Fruit fly (Drosophila melanogaster): ENCODE results near the gene CG6495.

CG6495 gene

dm6 chr2L:10767597-10768188 is 6.8 kb downstream of the CG6495 start, which contains the start of gene Ubc2 (continued):
- TF ChIP-seq CG15073 (GFP tag; optimal IDR thresholded peaks at IDR 0.05) = no peak
- 0 out of 2 replicates have a peak, but pooled peaks have one; percentile 7 for TF ChIP-seq seq (GFP tag; IDR thresholded peaks at IDR 0.05)
- peak; percentile 73 for TF ChIP-seq CG1832 (GFP tag; optimal IDR thresholded peaks at IDR 0.05)
- TF ChIP-seq CG7357 (GFP tag; IDR thresholded peaks at IDR 0.05) = no peak
- no peak for TF ChIP-seq croc (GFP tag; conservative IDR thresholded peaks at IDR 0.05)
- TF ChIP-seq sr (GFP tag; IDR thresholded peaks at IDR 0.05) = no peak
- TF ChIP-seq CG12744 (GFP tag; optimal IDR thresholded peaks at IDR 0.05) = peak; percentile 4
- peak; percentile 70 for TF ChIP-seq vnd (GFP tag; IDR thresholded peaks at IDR 0.05; ENCODE audit: partially characterized antibody)
- TF ChIP-seq CG17328 (GFP tag; IDR thresholded peaks at IDR 0.05) = no peak
- no peak for TF ChIP-seq CG10321 (GFP tag; IDR thresholded peaks at IDR 0.05)
- TF ChIP-seq CHES-1-like (GFP tag; optimal IDR thresholded peaks at IDR 0.05) = peak; percentile 33
- no peak for TF ChIP-seq insv (GFP tag; optimal IDR thresholded peaks at IDR 0.05)
- no peak for TF ChIP-seq CG7271 (tag; optimal IDR thresholded peaks at IDR 0.05)
- TF ChIP-seq CG10565 (GFP tag; optimal IDR thresholded peaks at IDR 0.05) = no peak
- TF ChIP-seq gfzf (GFP tag; optimal IDR thresholded peaks at IDR 0.05) = peak; percentile 46
- TF ChIP-seq CG9437 (GFP tag; optimal IDR thresholded peaks at IDR 0.05) = no peak
- 0 out of 3 replicates have a peak, but pooled peaks have one; percentile 32 for TF ChIP-seq so (GFP tag; IDR thresholded peaks at IDR 0.05)
- TF ChIP-seq Fer1 (GFP tag; optimal IDR thresholded peaks at IDR 0.05) = peak; percentile 12
- no peak for TF ChIP-seq CG17912 (GFP tag; optimal IDR thresholded peaks at IDR 0.05)
- TF ChIP-seq Neu2 (GFP tag; optimal IDR thresholded peaks at IDR 0.05; ENCODE audit: borderline replicate concordance) = no peak
- peak; percentile 44 for TF ChIP-seq Antp (GFP tag; optimal IDR thresholded peaks at IDR 0.05)
- TF ChIP-seq gcm (GFP tag; optimal IDR thresholded peaks at IDR 0.05) = no peak
- peak; percentile 7 for TF ChIP-seq bab2 (GFP tag; optimal IDR thresholded peaks at IDR 0.05)
- no peak for TF ChIP-seq Gsc (GFP tag; IDR thresholded peaks at IDR 0.05)
- TF ChIP-seq Dip2 (GFP tag; IDR thresholded peaks at IDR 0.05) = no peak
- peak; percentile 79 for TF ChIP-seq CG4617 (GFP tag; optimal IDR thresholded peaks at IDR 0.05; ENCODE audit: borderline replicate concordance)
- TF ChIP-seq Gug (GFP tag; IDR thresholded peaks at IDR 0.05) = no peak
- TF ChIP-seq CG12155 (GFP tag; optimal IDR thresholded peaks at IDR 0.05) = peak; percentile 15
- peak in 1 of 2 experiments; percentile 41 for TF ChIP-seq Pdp1 (GFP tag; optimal IDR thresholded peaks at IDR 0.05)
- no peak for TF ChIP-seq CG6175 (GFP tag; IDR thresholded peaks at IDR 0.05)
- TF ChIP-seq mam (GFP tag; optimal IDR thresholded peaks at IDR 0.05) = peak; percentile 43
- no peak for TF ChIP-seq TFAM (GFP tag; optimal IDR thresholded peaks at IDR 0.05)
- peak; percentile 52 for TF ChIP-seq CG9609 (GFP tag; optimal IDR thresholded peaks at IDR 0.05)
- no peak for TF ChIP-seq az2 (GFP tag; optimal IDR thresholded peaks at IDR 0.05)
- TF ChIP-seq CG1603 (tag; optimal IDR thresholded peaks at IDR 0.05) = peak; percentile 69
- peak; percentile 77 for TF ChIP-seq ato (GFP tag; IDR thresholded peaks at IDR 0.05; ENCODE audit: partially characterized antibody)
- peak; percentile 90 for TF ChIP-seq Opbp (GFP tag; IDR thresholded peaks at IDR 0.05; ENCODE audit: partially characterized antibody)
- TF ChIP-seq vvl (GFP tag; IDR thresholded peaks at IDR 0.05) = peak; percentile 61
- TF ChIP-seq Kr (GFP tag; optimal IDR thresholded peaks at IDR 0.05) = no peak
- TF ChIP-seq Hr39 (optimal IDR thresholded peaks at IDR 0.05) = no peak
- TF ChIP-seq CG34422 (GFP tag; IDR thresholded peaks at IDR 0.05) = peak; percentile 46; the same call in 1 of the 3 replicates
- TF ChIP-seq yki (optimal IDR thresholded peaks at IDR 0.05) = no peak
- TF ChIP-seq Dip3 (GFP tag; optimal IDR thresholded peaks at IDR 0.05) = peak; percentile 15
- peak; percentile 0 for TF ChIP-seq CG12391 (tag; optimal IDR thresholded peaks at IDR 0.05)
- TF ChIP-seq Scr (GFP tag; IDR thresholded peaks at IDR 0.05; ENCODE audit: partially characterized antibody) = peak; percentile 84
- peak; percentile 31; the same call in 1 of the 2 replicates for TF ChIP-seq CG6272 (GFP tag; IDR thresholded peaks at IDR 0.05)
- peak; percentile 43 for TF ChIP-seq CG17829 (tag; optimal IDR thresholded peaks at IDR 0.05)
- peak; percentile 40 for TF ChIP-seq CG9797 (GFP tag; optimal IDR thresholded peaks at IDR 0.05)
- TF ChIP-seq sqz (GFP tag; optimal IDR thresholded peaks at IDR 0.05) = peak; percentile 14
- peak; percentile 75 for TF ChIP-seq tna (GFP tag; IDR thresholded peaks at IDR 0.05; ENCODE audit: partially characterized antibody)
